Worm (Caenorhabditis elegans) whole organism, young adult: ENCODE data around the gene mks-1.
A peak's percentile ranks its signal among the peaks of the same experiment; 100 is the strongest.

ENCODE experiments used
- B0019.2 ChIP-seq: fragments of 200-800 bp; sonication (Bioruptor generic); conservative IDR thresholded peaks from 2 replicates; pipeline ENCODE4 v1.3.6; 2022; ENCODE audit warnings: missing genetic modification reagents, missing genetic modification characterization, missing compliant biosample characterization
- B0261.1 ChIP-seq: sonication (generic microtip); optimal IDR thresholded peaks from 2 replicates; lab custom pipeline; 2016; ENCODE audit warnings: mild to moderate bottlenecking, missing genetic modification characterization, moderate library complexity, missing compliant biosample characterization
- B0336.3 ChIP-seq: fragments of 200-800 bp; sonication (Bioruptor generic); IDR thresholded peaks from 2 replicates; pipeline ENCODE4 v1.3.6; 2022; ENCODE audit warnings: missing genetic modification characterization, missing compliant biosample characterization
- C06A6.2 ChIP-seq: fragments of 200-800 bp; sonication (Bioruptor generic); conservative IDR thresholded peaks from 2 replicates; pipeline ENCODE4 v1.3.6; 2022; ENCODE audit warnings: missing genetic modification characterization, missing compliant biosample characterization
- F49E8.2 ChIP-seq: sonication (generic microtip); optimal IDR thresholded peaks from 3 replicates; lab custom pipeline; 2017; ENCODE audit warnings: missing genetic modification characterization, mild to moderate bottlenecking, missing compliant biosample characterization, antibody characterized with exemption, moderate library complexity; ENCODE audit not compliant: insufficient read depth
- F55B11.4 ChIP-seq: sonication (generic microtip); optimal IDR thresholded peaks from 2 replicates; lab custom pipeline; 2016; ENCODE audit warnings: missing compliant biosample characterization, missing genetic modification characterization, borderline replicate concordance; ENCODE audit not compliant: insufficient read depth
- Y95B8A.8 ChIP-seq: fragments of 200-800 bp; sonication (Bioruptor generic); IDR thresholded peaks from 2 replicates; pipeline ENCODE4 v1.3.6; 2022; ENCODE audit warnings: missing genetic modification reagents, missing genetic modification characterization, missing compliant biosample characterization
- attf-6 ChIP-seq: fragments of 200-800 bp; sonication (Bioruptor generic); IDR thresholded peaks from 2 replicates; pipeline ENCODE4 v1.3.6; 2022; ENCODE audit warnings: missing genetic modification reagents, missing genetic modification characterization, missing compliant biosample characterization
- bed-1 ChIP-seq: fragments of 200-800 bp; sonication (Bioruptor generic); IDR thresholded peaks from 2 replicates; pipeline ENCODE4 v1.3.6; 2022; ENCODE audit warnings: missing genetic modification reagents, missing genetic modification characterization, missing compliant biosample characterization
- ccch-3 ChIP-seq: fragments of 200-800 bp; sonication (Bioruptor generic); optimal IDR thresholded peaks from 2 replicates; lab custom pipeline; 2018; ENCODE audit warnings: mild to moderate bottlenecking, missing genetic modification characterization, missing compliant biosample characterization
- cebp-2 ChIP-seq: fragments of 200-800 bp; sonication (Bioruptor generic); IDR thresholded peaks from 2 replicates; pipeline ENCODE4 v1.3.6; 2022; ENCODE audit warnings: missing genetic modification characterization, missing compliant biosample characterization
- ceh-40 ChIP-seq: fragments of 200-800 bp; sonication (Bioruptor generic); IDR thresholded peaks from 2 replicates; pipeline ENCODE4 v1.3.6; 2022; ENCODE audit warnings: missing genetic modification characterization, missing compliant biosample characterization
- chd-7 ChIP-seq: sonication (generic microtip); optimal IDR thresholded peaks from 2 replicates; lab custom pipeline; 2016; ENCODE audit warnings: mild to moderate bottlenecking, missing genetic modification characterization, moderate library complexity, missing compliant biosample characterization
- egrh-3 ChIP-seq: fragments of 200-800 bp; sonication (Bioruptor generic); IDR thresholded peaks from 2 replicates; pipeline ENCODE4 v1.3.6; 2022; ENCODE audit warnings: missing genetic modification reagents, missing genetic modification characterization, missing compliant biosample characterization
- let-526 ChIP-seq: fragments of 200-800 bp; sonication (Bioruptor generic); IDR thresholded peaks from 2 replicates; pipeline ENCODE4 v1.3.6; 2022; ENCODE audit warnings: missing genetic modification reagents, missing genetic modification characterization, missing compliant biosample characterization
- lsl-1 ChIP-seq: fragments of 200-800 bp; sonication (Bioruptor generic); optimal IDR thresholded peaks from 2 replicates; lab custom pipeline; 2018; ENCODE audit warnings: mild to moderate bottlenecking, missing genetic modification characterization, moderate library complexity, missing compliant biosample characterization
- lsy-27 ChIP-seq: sonication (generic microtip); optimal IDR thresholded peaks from 2 replicates; lab custom pipeline; 2017; ENCODE audit warnings: missing genetic modification characterization, mild to moderate bottlenecking, missing compliant biosample characterization, antibody characterized with exemption, missing genotype, borderline replicate concordance; ENCODE audit not compliant: insufficient read depth
- madf-8 ChIP-seq: fragments of 200-800 bp; sonication (Bioruptor generic); conservative IDR thresholded peaks from 2 replicates; pipeline ENCODE4 v1.3.6; 2022; ENCODE audit warnings: missing genetic modification reagents, missing genetic modification characterization, missing compliant biosample characterization
- nhr-80 ChIP-seq: sonication (generic microtip); optimal IDR thresholded peaks from 2 replicates; lab custom pipeline; 2016; ENCODE audit warnings: missing genetic modification characterization, missing compliant biosample characterization
- nhr-90 ChIP-seq: sonication (generic microtip); optimal IDR thresholded peaks from 2 replicates; lab custom pipeline; 2016; ENCODE audit warnings: missing genotype, mild to moderate bottlenecking, missing genetic modification characterization, missing compliant biosample characterization
- sdz-38 ChIP-seq: sonication (generic microtip); optimal IDR thresholded peaks from 2 replicates; lab custom pipeline; 2016; ENCODE audit warnings: missing genotype, missing genetic modification characterization, missing compliant biosample characterization
- sea-2 ChIP-seq: fragments of 200-800 bp; sonication (Bioruptor generic); IDR thresholded peaks from 2 replicates; pipeline ENCODE4 v1.3.6; 2022; ENCODE audit warnings: missing genetic modification characterization, missing compliant biosample characterization
- tbx-9 ChIP-seq: sonication (generic microtip); optimal IDR thresholded peaks from 2 replicates; lab custom pipeline; 2016; ENCODE audit warnings: borderline replicate concordance, missing genetic modification characterization, inconsistent platforms, missing compliant biosample characterization
- zfh-2 ChIP-seq: fragments of 200-800 bp; sonication (Bioruptor generic); conservative IDR thresholded peaks from 2 replicates; pipeline ENCODE4 v1.3.6; 2022; ENCODE audit warnings: missing genetic modification reagents, missing genetic modification characterization, missing compliant biosample characterization
- ztf-18 ChIP-seq: sonication (generic microtip); optimal IDR thresholded peaks from 2 replicates; lab custom pipeline; 2016; ENCODE audit warnings: missing genotype, mild to moderate bottlenecking, missing genetic modification characterization, missing compliant biosample characterization

Gene mks-1

DNA sequence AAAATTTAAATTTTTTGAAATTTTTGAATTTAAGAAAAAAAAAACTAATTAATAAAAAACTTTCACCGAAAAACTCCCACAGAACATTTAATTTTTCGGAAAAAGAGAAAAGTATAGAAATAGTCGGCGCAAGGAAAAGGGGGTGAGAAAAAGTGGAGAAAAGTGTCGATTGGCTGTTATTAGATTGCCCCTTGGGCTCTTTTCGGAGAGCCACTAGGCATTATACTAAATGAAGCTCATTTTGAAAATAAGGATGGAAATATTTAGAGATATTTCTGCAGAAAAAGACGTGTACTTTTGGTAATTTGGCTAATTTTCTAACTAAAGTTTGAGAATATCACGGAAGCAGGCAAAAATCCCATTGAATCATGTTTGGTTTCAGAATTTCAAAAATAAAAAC lies 38.0 kb downstream of the mks-1 start:
- TF ChIP-seq ccch-3 (GFP tag; lab: Kevin White, UChicago), result no peak
- no peak for TF ChIP-seq bed-1 (GFP tag; lab: Robert Waterston, UW)
- TF ChIP-seq chd-7 (tag; lab: Kevin White, UChicago), result no peak
- TF ChIP-seq, all 124 proteins: peak for 0

DNA sequence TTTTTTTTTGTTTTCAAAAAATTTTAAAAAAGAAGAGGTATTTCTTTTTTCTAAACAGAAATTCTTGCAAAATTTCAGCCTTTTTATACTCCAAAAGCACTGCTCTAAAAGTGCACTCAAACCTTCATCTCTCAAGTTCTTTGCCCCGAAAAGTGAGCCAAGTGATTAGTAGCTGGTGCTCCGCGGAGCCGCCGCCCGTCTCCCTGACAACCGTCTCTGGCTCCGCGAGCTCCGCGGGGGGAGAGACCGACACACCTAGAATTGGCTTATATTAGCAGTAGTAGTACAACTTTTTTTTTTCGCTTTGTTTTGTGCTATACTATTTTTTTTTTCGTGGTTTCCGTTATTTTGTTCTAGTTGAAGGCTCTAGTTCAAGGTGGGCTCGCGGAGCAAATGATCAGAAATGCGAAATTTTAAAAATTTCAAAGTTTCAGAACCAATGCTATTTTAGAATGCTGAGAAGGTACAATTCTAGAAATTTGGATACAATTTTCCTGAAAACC lies 46.6 kb downstream of the mks-1 start, which contains the start of gene Y53G8AL.1:
Y53G8AL.1 (plus strand) TSS at position 453 of the 503 bp plus-strand sequence.
- TF ChIP-seq egrh-3 (GFP tag; lab: Robert Waterston, UW) (peak; percentile 19; the same call in 1 of the 2 replicates), lsl-1 (GFP tag; lab: Kevin White, UChicago) (no peak), zfh-2 (GFP tag; lab: Robert Waterston, UW) (peak; percentile 74)

ce11 chrIII:3240893-3241292 lies 54.8 kb downstream of the mks-1 start:
- TF ChIP-seq attf-6 (GFP tag; lab: Robert Waterston, UW) (no peak), sea-2 (GFP tag; lab: Robert Waterston, UW) (no peak), B0336.3 (GFP tag; lab: Robert Waterston, UW) (no peak), C06A6.2 (GFP tag; lab: Robert Waterston, UW) (no peak), tbx-9 (tag; lab: Kevin White, UChicago) (no peak), F55B11.4 (tag; lab: Kevin White, UChicago) (no peak), zfh-2 (GFP tag; lab: Robert Waterston, UW) (no peak), sdz-38 (tag; lab: Kevin White, UChicago) (no peak), cebp-2 (GFP tag; lab: Robert Waterston, UW) (no peak), F49E8.2 (tag; lab: Kevin White, UChicago) (no peak), let-526 (GFP tag; lab: Robert Waterston, UW) (no peak), B0019.2 (GFP tag; lab: Robert Waterston, UW) (no peak), nhr-90 (tag; lab: Kevin White, UChicago) (no peak), madf-8 (no peak), B0261.1 (no peak), ceh-40 (no peak), ztf-18 (tag; lab: Kevin White, UChicago) (no peak), nhr-80 (no peak), lsy-27 (tag; lab: Kevin White, UChicago) (no peak), Y95B8A.8 (GFP tag; lab: Robert Waterston, UW) (no peak)
